Fruit fly (Drosophila melanogaster): ENCODE results near the gene CG13461.

CG13461 gene

dm6 chr3L:15009681-15010080 is 42.6 kb downstream of the CG13461 start:
- no peak for TF ChIP-seq CG17801 (GFP tag; optimal IDR thresholded peaks at IDR 0.05; ENCODE audit: partially characterized antibody)

dm6 chr3L:15007271-15007948 is 44.9 kb downstream of the CG13461 start:
- no peak for TF ChIP-seq CG17801 (GFP tag; optimal IDR thresholded peaks at IDR 0.05; ENCODE audit: partially characterized antibody)

DNA sequence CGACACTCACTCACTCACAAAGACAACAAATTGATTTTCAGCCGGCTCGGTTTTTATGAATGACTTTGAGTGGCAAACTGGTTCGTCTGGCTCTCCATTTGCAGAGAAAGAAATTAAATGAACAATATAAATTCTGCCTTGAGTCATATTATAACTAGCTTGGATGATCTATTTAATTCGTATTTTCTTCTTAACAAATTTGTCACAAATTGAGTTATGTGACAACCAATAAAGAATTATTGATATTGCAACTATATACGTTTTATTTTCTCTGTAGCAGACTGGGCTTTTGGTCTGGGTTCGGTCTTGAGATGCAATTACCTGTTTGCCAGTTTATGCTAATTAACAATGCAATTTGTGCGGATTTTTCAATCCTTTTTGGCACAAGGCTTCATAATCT is 45.5 kb downstream of the CG13461 start:
- no peak for TF ChIP-seq CG17801 (GFP tag; optimal IDR thresholded peaks at IDR 0.05; ENCODE audit: partially characterized antibody)

DNA sequence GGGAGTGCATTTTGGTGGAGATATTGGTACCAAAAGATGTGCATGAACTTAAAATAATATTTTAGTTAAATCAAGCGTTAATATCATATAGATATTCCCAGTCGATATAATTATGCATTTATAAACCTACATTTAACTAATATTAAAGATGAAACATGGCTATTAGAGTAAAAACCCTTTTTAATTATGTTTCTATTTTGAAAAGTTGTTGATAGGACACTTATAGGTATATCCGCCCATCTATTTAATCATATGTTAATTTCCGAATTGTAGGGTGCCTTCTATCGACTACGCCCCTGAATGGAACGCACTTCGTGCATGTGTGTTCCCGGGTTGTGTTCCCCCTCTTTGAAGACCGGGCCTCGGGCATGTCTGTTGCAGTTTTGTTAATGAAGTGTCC is 46.5 kb downstream of the CG13461 start:
- TF ChIP-seq CG17801 (GFP tag; optimal IDR thresholded peaks at IDR 0.05; ENCODE audit: partially characterized antibody) = no peak

dm6 chr3L:15005085-15005484 is 47.2 kb downstream of the CG13461 start:
- no peak for TF ChIP-seq CG17801 (GFP tag; optimal IDR thresholded peaks at IDR 0.05; ENCODE audit: partially characterized antibody)
